Fruit fly (Drosophila melanogaster): Measurements from ENCODE around the gene CG6664.

- no peak for TF ChIP-seq CG8301 (tag; optimal IDR thresholded peaks at IDR 0.05)
- no peak for TF ChIP-seq CG10348 (GFP tag; IDR thresholded peaks at IDR 0.05)
- TF ChIP-seq Pif1B (GFP tag; optimal IDR thresholded peaks at IDR 0.05), result no peak
- no peak for TF ChIP-seq CG34367 (tag; optimal IDR thresholded peaks at IDR 0.05)
- no peak for TF ChIP-seq CG13204 (GFP tag; optimal IDR thresholded peaks at IDR 0.05)
- no peak for TF ChIP-seq CG8159 (tag; optimal IDR thresholded peaks at IDR 0.05)
- TF ChIP-seq CG17806 (tag; optimal IDR thresholded peaks at IDR 0.05), result no peak
Observed at dm6 chr3L:17016576-17016917, 567 bp upstream of the CG6664 start.

Measured in whole organism, pupa.